Worm (Caenorhabditis elegans) whole organism, midembryonic: ENCODE data around the gene F25E5.1.

Experiments used
- T22C8.4 ChIP-seq: fragments of 200-800 bp; sonication (Bioruptor generic); IDR thresholded peaks from 2 replicates; pipeline ENCODE4 v1.3.6; 2022; ENCODE audit warnings: missing genetic modification characterization, missing compliant biosample characterization
- flt-1 ChIP-seq: fragments of 200-800 bp; sonication (Bioruptor generic); IDR thresholded peaks from 2 replicates; pipeline ENCODE4 v1.3.6; 2022; ENCODE audit warnings: missing genetic modification characterization, missing compliant biosample characterization
- klf-2 ChIP-seq: fragments of 200-800 bp; sonication (Bioruptor generic); conservative IDR thresholded peaks from 2 replicates; pipeline ENCODE4 v1.3.6; 2022; ENCODE audit warnings: missing genetic modification reagents, missing genetic modification characterization, missing compliant biosample characterization
- med-1 ChIP-seq: sonication (generic microtip); optimal IDR thresholded peaks from 2 replicates; lab custom pipeline; 2017; ENCODE audit warnings: missing genetic modification characterization, mild to moderate bottlenecking, missing compliant biosample characterization, antibody characterized with exemption, missing genetic modification reagents; ENCODE audit not compliant: insufficient read depth
- ref-1 ChIP-seq: fragments of 200-800 bp; sonication (Bioruptor generic); conservative IDR thresholded peaks from 2 replicates; pipeline ENCODE4 v1.3.6; 2022; ENCODE audit warnings: missing genetic modification reagents, missing genetic modification characterization, missing compliant biosample characterization
- tab-1 ChIP-seq: fragments of 200-800 bp; sonication (Bioruptor generic); IDR thresholded peaks from 2 replicates; pipeline ENCODE4 v1.3.6; 2022; ENCODE audit warnings: missing genetic modification characterization, missing compliant biosample characterization
- ztf-23 ChIP-seq: fragments of 200-800 bp; sonication (Bioruptor generic); IDR thresholded peaks from 2 replicates; pipeline ENCODE4 v1.3.6; 2022; ENCODE audit warnings: missing genetic modification reagents, missing genetic modification characterization, missing compliant biosample characterization
- ztf-29 ChIP-seq: fragments of 200-800 bp; sonication (Bioruptor generic); IDR thresholded peaks from 2 replicates; pipeline ENCODE4 v1.3.6; 2022; ENCODE audit warnings: missing genetic modification reagents, missing genetic modification characterization, missing compliant biosample characterization

ce11 chrV:7432441-7433146 lies 33.1 kb upstream of the F25E5.1 start:
- TF ChIP-seq tab-1 (GFP tag; lab: Robert Waterston, UW) (no peak), med-1 (GFP tag; lab: Kevin White, UChicago) (no peak), flt-1 (GFP tag; lab: Robert Waterston, UW) (no peak), T22C8.4 (GFP tag; lab: Robert Waterston, UW) (no peak), klf-2 (GFP tag; lab: Robert Waterston, UW) (no peak), ztf-29 (GFP tag; lab: Robert Waterston, UW) (no peak), ref-1 (no peak), ztf-23 (GFP tag; lab: Robert Waterston, UW) (no peak)
